Fruit fly (Drosophila melanogaster): Measurements from ENCODE around the gene rdx.

DNA sequence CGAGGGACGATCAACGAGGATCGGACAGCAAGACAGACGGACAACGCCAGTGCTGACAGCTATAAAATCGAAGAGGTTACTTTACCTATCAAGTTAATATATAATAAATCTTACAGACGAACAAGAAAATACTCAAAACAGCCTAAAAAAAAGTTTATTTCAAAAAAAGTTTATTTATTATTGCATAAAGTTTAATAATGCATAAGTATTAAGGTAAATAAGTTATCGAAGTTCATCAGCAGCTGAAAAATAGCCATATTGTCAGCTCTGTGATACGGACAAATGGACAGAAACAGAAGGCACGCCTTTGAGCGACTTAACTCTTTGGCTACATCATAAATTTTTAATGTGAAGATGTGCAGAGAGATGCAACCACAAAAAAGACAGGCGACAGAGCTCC is 20.2 kb downstream of the rdx start:
- TF ChIP-seq CG7357 (GFP tag; IDR thresholded peaks at IDR 0.05) = no peak
- no peak for TF ChIP-seq Antp (GFP tag; optimal IDR thresholded peaks at IDR 0.05)
- no peak for TF ChIP-seq CG10565 (GFP tag; optimal IDR thresholded peaks at IDR 0.05)
- no peak for TF ChIP-seq Trl (optimal IDR thresholded peaks at IDR 0.05)
- TF ChIP-seq Trl (GFP tag; optimal IDR thresholded peaks at IDR 0.05) = no peak
- TF ChIP-seq Mes4 (GFP tag; optimal IDR thresholded peaks at IDR 0.05) = no peak
- TF ChIP-seq Camta (GFP tag; optimal IDR thresholded peaks at IDR 0.05) = no peak

All from whole organism, embryonic.